Worm (Caenorhabditis elegans): ENCODE data around the gene coq-8.

Gene coq-8

DNA sequence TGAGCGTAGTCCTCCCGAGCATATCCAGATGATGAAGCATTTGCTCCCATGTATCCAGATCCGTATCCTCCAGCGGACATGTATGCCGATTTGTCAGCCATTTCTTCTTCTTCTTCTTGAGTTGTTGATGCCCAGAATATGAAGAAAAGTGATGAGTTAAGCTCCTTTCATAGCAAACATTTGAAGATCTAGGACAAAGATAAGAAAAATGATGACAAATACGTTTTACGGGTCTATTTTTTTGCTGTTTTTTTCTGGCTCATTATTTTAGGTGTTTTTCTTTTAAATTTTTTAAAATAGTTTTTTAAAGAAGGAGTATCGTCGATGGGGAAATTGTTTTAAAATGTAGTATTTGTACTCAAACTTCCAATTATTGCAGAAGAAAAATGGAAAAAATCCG is 33.0 kb upstream of the coq-8 start, which contains the start of gene nspd-9:
TSS of gene nspd-9 (minus strand) at position 101 of the 400 bp plus-strand sequence.
- TF ChIP-seq tbx-11 (GFP tag; IDR thresholded peaks at IDR 0.05) (no peak), scrt-1 (GFP tag; IDR thresholded peaks at IDR 0.05) (no peak), ama-1 (optimal IDR thresholded peaks at IDR 0.05) (no peak), ets-7 (tag; optimal IDR thresholded peaks at IDR 0.05) (no peak), ceh-13 (GFP tag; optimal IDR thresholded peaks at IDR 0.05) (no peak), B0310.2 (tag; optimal IDR thresholded peaks at IDR 0.05) (no peak), flt-1 (GFP tag; IDR thresholded peaks at IDR 0.05) (no peak), F13C5.2 (tag; optimal IDR thresholded peaks at IDR 0.05) (no peak), hmg-4 (GFP tag; optimal IDR thresholded peaks at IDR 0.05) (no peak), hnd-1 (tag; optimal IDR thresholded peaks at IDR 0.05) (no peak), pes-1 (GFP tag; IDR thresholded peaks at IDR 0.05) (no peak), aly-1 (tag; optimal IDR thresholded peaks at IDR 0.05) (no peak)

ce11 chrIII:4837429-4837828 is 25.8 kb upstream of the coq-8 start, which contains the start of the genes acbp-7 and F26A1.19:
Gene acbp-7, plus strand, starts transcription at chrIII:4837729.
Gene F26A1.19, plus strand, starts transcription at chrIII:4837731.
- TF ChIP-seq F13C5.2 (tag; optimal IDR thresholded peaks at IDR 0.05): no peak
- TF ChIP-seq ama-1 (optimal IDR thresholded peaks at IDR 0.05): no peak
- TF ChIP-seq ceh-13 (GFP tag; optimal IDR thresholded peaks at IDR 0.05): no peak
- no peak for TF ChIP-seq hnd-1 (tag; optimal IDR thresholded peaks at IDR 0.05)
- no peak for TF ChIP-seq ets-7 (tag; optimal IDR thresholded peaks at IDR 0.05)
- TF ChIP-seq tra-4 (tag; optimal IDR thresholded peaks at IDR 0.05): no peak
- TF ChIP-seq pes-1 (GFP tag; IDR thresholded peaks at IDR 0.05): no peak
- TF ChIP-seq hmbx-1 (tag; optimal IDR thresholded peaks at IDR 0.05): no peak
- TF ChIP-seq scrt-1 (GFP tag; IDR thresholded peaks at IDR 0.05): no peak
- no peak for TF ChIP-seq tbx-37 (GFP tag; conservative IDR thresholded peaks at IDR 0.05)
- TF ChIP-seq B0310.2 (tag; optimal IDR thresholded peaks at IDR 0.05): no peak
- no peak for TF ChIP-seq aly-1 (tag; optimal IDR thresholded peaks at IDR 0.05)
- TF ChIP-seq tbx-11 (GFP tag; IDR thresholded peaks at IDR 0.05): no peak
- TF ChIP-seq flt-1 (GFP tag; IDR thresholded peaks at IDR 0.05): no peak
- no peak for TF ChIP-seq hmg-4 (GFP tag; optimal IDR thresholded peaks at IDR 0.05)

DNA sequence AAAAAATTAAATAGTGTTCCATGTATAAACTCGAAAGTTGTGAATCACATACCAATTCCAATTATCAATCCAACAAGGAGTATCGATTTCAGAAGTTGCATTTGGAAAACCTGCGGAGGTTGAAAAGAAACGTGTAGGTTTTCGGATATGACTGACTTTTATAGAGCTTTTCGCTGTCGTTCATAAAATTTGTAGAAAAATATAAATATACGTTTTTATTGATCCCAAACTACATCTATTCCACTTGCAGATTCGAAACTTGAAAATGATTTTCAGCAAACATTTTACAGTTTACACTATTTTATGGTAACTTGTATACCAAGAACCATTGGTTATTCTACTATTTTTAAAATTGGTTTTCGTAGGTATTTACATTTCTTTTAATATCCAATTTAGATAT is 21.1 kb upstream of the coq-8 start, which contains the start of gene clec-156:
TSS of gene clec-156 (minus strand) at position 101 of the 400 bp plus-strand sequence.
- TF ChIP-seq flt-1 (GFP tag; IDR thresholded peaks at IDR 0.05) (no peak), aly-1 (tag; optimal IDR thresholded peaks at IDR 0.05) (no peak)

DNA sequence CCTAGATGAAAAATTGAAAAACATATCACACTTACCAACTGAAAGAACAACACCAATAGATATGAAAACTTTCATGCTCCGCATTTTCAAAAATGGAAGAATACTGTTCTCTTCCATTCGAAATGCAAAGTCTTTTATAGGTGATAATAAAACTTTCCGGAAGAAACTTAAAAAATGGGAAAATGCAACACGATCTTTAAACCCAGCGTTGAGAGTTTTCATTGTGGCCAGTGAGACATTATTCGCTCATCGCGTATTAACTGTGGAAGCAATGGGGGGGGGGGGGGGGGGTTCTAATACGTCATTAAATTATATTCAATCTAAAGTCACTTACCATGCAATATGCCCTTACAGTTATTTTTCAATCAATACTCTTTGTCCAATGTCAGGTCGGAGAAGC is 18.9 kb upstream of the coq-8 start, which contains the start of the genes clec-157 and fkh-5:
TSS of gene clec-157 (minus strand) at position 101 of the 400 bp plus-strand sequence.
TSS of gene fkh-5 (plus strand) at position 336 of the 400 bp plus-strand sequence.
- no peak for TF ChIP-seq scrt-1 (GFP tag; IDR thresholded peaks at IDR 0.05)
- no peak for TF ChIP-seq hmg-4 (GFP tag; optimal IDR thresholded peaks at IDR 0.05)
- no peak for TF ChIP-seq flt-1 (GFP tag; IDR thresholded peaks at IDR 0.05)
- no peak for TF ChIP-seq ama-1 (optimal IDR thresholded peaks at IDR 0.05)
- TF ChIP-seq hmbx-1 (tag; optimal IDR thresholded peaks at IDR 0.05): no peak
- no peak for TF ChIP-seq pes-1 (GFP tag; IDR thresholded peaks at IDR 0.05)
- TF ChIP-seq B0310.2 (tag; optimal IDR thresholded peaks at IDR 0.05): no peak
- no peak for TF ChIP-seq hnd-1 (tag; optimal IDR thresholded peaks at IDR 0.05)

ce11 chrIII:4849739-4850138 is 13.5 kb upstream of the coq-8 start, which contains the start of gene nonu-1:
Gene nonu-1, minus strand, starts transcription at chrIII:4849907.
- TF ChIP-seq F13C5.2 (tag; optimal IDR thresholded peaks at IDR 0.05) (no peak), tbx-11 (GFP tag; IDR thresholded peaks at IDR 0.05) (no peak), pes-1 (GFP tag; IDR thresholded peaks at IDR 0.05) (no peak), ceh-36 (tag; optimal IDR thresholded peaks at IDR 0.05) (no peak), tra-4 (tag; optimal IDR thresholded peaks at IDR 0.05) (no peak), ama-1 (optimal IDR thresholded peaks at IDR 0.05) (no peak), hmbx-1 (tag; optimal IDR thresholded peaks at IDR 0.05) (no peak), B0310.2 (tag; optimal IDR thresholded peaks at IDR 0.05) (no peak), ceh-13 (GFP tag; optimal IDR thresholded peaks at IDR 0.05) (no peak)

DNA sequence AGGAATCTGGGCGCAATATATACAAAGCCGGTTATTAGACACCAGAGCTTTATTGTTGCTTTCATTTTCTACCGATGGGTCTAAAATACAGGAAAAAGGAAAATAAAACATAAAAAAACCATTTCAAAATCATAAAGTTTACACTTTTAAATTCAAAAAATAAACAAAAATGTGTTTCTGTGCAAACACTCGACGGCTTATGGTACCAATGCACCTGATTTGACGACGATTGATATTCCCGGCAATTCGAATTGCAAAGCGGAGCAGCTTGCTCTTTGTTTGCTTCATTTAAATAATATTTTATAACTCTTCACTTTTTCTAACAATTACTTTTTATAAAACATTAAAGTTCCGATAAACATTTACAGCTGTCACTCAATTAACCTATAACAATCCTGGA is 13.1 kb upstream of the coq-8 start, which contains the start of gene F26A1.1:
TSS of gene F26A1.1 (plus strand) at position 369 of the 400 bp plus-strand sequence.
- no peak for TF ChIP-seq B0310.2 (tag; optimal IDR thresholded peaks at IDR 0.05)

- TF ChIP-seq ceh-36 (tag; optimal IDR thresholded peaks at IDR 0.05) (no peak), aly-1 (tag; optimal IDR thresholded peaks at IDR 0.05) (no peak), ama-1 (optimal IDR thresholded peaks at IDR 0.05) (no peak), B0310.2 (tag; optimal IDR thresholded peaks at IDR 0.05) (no peak), ceh-13 (GFP tag; optimal IDR thresholded peaks at IDR 0.05) (no peak)
Measured at ce11 chrIII:4852025-4852424, 11.2 kb upstream of the coq-8 start, which contains the start of gene ced-4. Gene ced-4, plus strand, starts transcription at chrIII:4852325.

DNA sequence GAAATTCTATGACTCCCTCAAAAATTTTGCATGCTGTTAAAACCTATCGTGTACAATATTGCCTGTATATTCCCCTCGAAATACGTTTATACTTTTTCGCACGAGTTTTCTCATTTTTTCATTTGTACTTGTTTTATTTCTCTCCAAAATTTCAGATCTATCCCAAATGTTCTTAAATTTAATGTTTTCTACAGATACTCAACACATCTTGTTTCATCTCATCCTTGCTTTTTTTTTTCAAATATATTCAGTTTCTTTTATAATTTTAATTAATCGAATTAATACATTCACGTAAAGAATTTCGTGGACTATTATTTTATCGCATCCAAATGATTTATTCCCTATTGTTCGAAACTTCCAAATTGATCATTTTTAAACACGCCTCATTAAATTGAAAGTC is 8.3 kb upstream of the coq-8 start, which contains the start of gene C35D10.8:
TSS of gene C35D10.8 (plus strand) at position 301 of the 400 bp plus-strand sequence.
- TF ChIP-seq F13C5.2 (tag; optimal IDR thresholded peaks at IDR 0.05) (no peak), hmbx-1 (tag; optimal IDR thresholded peaks at IDR 0.05) (no peak), ets-7 (tag; optimal IDR thresholded peaks at IDR 0.05) (no peak), flt-1 (GFP tag; IDR thresholded peaks at IDR 0.05) (no peak), ceh-36 (tag; optimal IDR thresholded peaks at IDR 0.05) (no peak), hmg-4 (GFP tag; optimal IDR thresholded peaks at IDR 0.05) (no peak), hnd-1 (tag; optimal IDR thresholded peaks at IDR 0.05) (no peak), ama-1 (optimal IDR thresholded peaks at IDR 0.05) (no peak), tbx-11 (GFP tag; IDR thresholded peaks at IDR 0.05) (no peak), tbx-37 (GFP tag; conservative IDR thresholded peaks at IDR 0.05) (no peak), sea-1 (GFP tag; conservative IDR thresholded peaks at IDR 0.05) (no peak), scrt-1 (GFP tag; IDR thresholded peaks at IDR 0.05) (no peak), B0310.2 (tag; optimal IDR thresholded peaks at IDR 0.05) (no peak), pes-1 (GFP tag; IDR thresholded peaks at IDR 0.05) (no peak), tra-4 (tag; optimal IDR thresholded peaks at IDR 0.05) (no peak), aly-1 (tag; optimal IDR thresholded peaks at IDR 0.05) (no peak), ceh-13 (GFP tag; optimal IDR thresholded peaks at IDR 0.05) (no peak)

Data from whole organism, early embryonic.